Worm (Caenorhabditis elegans): ENCODE results near the gene gyg-1.

Gene gyg-1

DNA sequence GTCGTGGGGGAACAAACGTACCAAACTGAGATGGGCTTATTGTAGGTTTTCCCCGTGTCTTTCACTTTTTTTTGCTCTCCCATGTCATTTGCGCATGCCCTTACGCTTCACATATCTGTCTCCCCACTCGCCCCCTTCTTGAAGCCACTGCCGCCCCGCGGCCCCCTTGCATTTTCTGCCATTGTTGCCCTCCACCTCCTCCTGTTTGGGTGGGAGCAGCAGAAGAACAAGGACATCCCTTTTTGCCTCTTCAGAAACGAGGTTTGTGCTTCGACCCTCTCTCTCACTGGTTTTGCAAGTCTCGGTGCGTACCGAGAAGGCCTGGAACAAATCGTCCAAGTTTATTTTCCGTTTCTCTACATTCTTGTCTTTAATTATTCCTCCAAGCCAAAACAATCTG is 16.7 kb downstream of the gyg-1 start:
- no peak for TF ChIP-seq unc-120 (tag; optimal IDR thresholded peaks at IDR 0.05; ENCODE audit: poor library complexity, severe bottlenecking)
- no peak for TF ChIP-seq nhr-237 (tag; optimal IDR thresholded peaks at IDR 0.05)
- TF ChIP-seq flh-1 (GFP tag; optimal IDR thresholded peaks at IDR 0.05), result no peak
- no peak for TF ChIP-seq blmp-1 (tag; optimal IDR thresholded peaks at IDR 0.05)
- TF ChIP-seq nhr-12 (tag; optimal IDR thresholded peaks at IDR 0.05), result no peak
- TF ChIP-seq unc-39 (tag; optimal IDR thresholded peaks at IDR 0.05), result no peak
- TF ChIP-seq hlh-1 (tag; optimal IDR thresholded peaks at IDR 0.05), result no peak
- no peak for TF ChIP-seq elt-3 (tag; optimal IDR thresholded peaks at IDR 0.05)
- TF ChIP-seq drap-1 (GFP tag; optimal IDR thresholded peaks at IDR 0.05), result no peak
- no peak for TF ChIP-seq unc-62 (GFP tag; optimal IDR thresholded peaks at IDR 0.05)
- no peak for TF ChIP-seq mab-5 (tag; optimal IDR thresholded peaks at IDR 0.05)
- TF ChIP-seq sptf-1 (tag; optimal IDR thresholded peaks at IDR 0.05), result no peak
- no peak for TF ChIP-seq nhr-2 (tag; optimal IDR thresholded peaks at IDR 0.05)
- no peak for TF ChIP-seq ham-2 (GFP tag; optimal IDR thresholded peaks at IDR 0.05)
- no peak for TF ChIP-seq nhr-28 (tag; optimal IDR thresholded peaks at IDR 0.05)
- no peak for TF ChIP-seq sem-2 (GFP tag; optimal IDR thresholded peaks at IDR 0.05)
- no peak for TF ChIP-seq M03D4.4 (tag; optimal IDR thresholded peaks at IDR 0.05)

DNA sequence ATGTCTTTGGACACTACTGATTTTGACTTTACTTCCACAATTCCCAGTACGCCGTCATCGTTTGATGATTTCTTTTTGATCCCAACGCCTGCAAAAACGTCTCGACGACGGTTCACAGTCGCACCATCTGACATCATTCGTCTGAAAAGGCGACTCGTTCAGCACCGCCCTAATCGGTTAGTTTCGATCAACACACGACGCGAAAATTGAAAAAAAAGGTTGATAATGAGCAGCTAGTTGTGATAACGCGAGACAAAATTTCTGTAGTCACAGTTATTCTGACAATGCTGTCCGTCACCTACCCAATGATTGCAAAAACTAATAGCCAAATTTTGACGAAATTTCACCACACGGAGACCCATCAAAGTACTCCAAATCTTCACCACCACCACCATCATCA is 18.5 kb downstream of the gyg-1 start:
- TF ChIP-seq nhr-28 (tag; optimal IDR thresholded peaks at IDR 0.05) (no peak), ceh-39 (tag; optimal IDR thresholded peaks at IDR 0.05) (no peak), pha-4 (tag; optimal IDR thresholded peaks at IDR 0.05) (no peak), lin-32 (GFP tag; optimal IDR thresholded peaks at IDR 0.05) (no peak)

DNA sequence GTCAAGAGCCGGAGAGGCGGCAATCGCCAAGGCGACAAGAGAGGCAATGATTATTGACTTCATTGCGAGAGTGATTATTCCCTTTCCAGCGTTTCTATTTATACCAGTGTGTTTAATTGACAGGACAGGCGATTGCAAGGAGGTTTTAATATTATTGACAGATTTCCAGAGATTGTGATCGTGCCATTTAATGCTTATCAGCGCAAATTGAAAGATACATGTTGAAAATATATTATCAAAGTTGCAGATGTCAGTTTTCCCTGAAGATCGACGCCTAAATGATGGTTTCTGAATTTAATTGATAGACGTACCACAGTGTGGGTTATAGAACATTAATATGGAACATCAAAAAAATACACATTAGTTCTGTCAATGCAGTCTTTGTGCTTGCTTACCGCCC is 26.5 kb downstream of the gyg-1 start, which contains the start of gene vit-4:
TSS of gene vit-4 (minus strand) at position 63 of the 400 bp plus-strand sequence.
- TF ChIP-seq ceh-83 (GFP tag; optimal IDR thresholded peaks at IDR 0.05) (no peak), snpc-4 (tag; optimal IDR thresholded peaks at IDR 0.05) (no peak)

DNA sequence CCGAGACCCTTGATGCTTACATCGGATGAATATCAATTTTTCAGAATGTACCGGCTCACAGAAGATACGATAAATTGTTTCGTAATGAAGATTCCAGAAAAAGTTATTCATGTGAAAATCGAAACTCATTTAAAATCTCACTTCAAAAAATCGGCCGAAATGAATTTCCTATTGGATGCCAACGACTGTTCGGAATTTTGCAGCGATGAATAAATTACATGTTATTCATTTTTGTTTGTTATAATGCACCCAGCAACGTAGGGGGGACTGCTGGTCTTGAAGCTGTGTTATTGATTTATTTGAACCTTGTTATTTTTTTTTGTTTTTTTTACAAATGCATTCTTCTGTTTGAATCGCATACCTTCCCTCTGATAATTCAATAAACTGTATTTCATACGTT is 29.4 kb downstream of the gyg-1 start:
- TF ChIP-seq nhr-237 (tag; optimal IDR thresholded peaks at IDR 0.05) (no peak), snpc-4 (tag; optimal IDR thresholded peaks at IDR 0.05) (no peak), mab-5 (tag; optimal IDR thresholded peaks at IDR 0.05) (no peak), ztf-11 (tag; optimal IDR thresholded peaks at IDR 0.05) (no peak), mls-2 (tag; optimal IDR thresholded peaks at IDR 0.05) (no peak), unc-39 (tag; optimal IDR thresholded peaks at IDR 0.05) (no peak), lsy-2 (tag; optimal IDR thresholded peaks at IDR 0.05) (no peak), zip-8 (tag; optimal IDR thresholded peaks at IDR 0.05) (no peak)

DNA sequence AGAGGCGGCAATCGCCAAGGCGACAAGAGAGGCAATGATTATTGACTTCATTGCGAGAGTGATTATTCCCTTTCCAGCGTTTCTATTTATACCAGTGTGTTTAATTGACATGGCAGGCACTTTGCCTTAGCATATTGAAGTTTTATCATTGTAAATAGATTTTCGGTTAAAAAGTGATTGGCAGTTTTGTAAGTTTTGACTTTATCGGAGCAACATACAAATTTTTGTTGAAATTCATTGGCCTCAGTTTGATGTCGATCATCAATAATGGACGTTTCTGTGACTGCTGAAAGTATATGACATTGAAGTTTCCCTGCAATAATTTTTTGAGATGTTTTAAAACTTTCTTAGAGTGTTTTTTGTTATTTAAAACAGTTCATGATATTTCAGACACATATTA is 35.1 kb downstream of the gyg-1 start, which contains the start of gene vit-3:
TSS of gene vit-3 (minus strand) at position 60 of the 400 bp plus-strand sequence.
- TF ChIP-seq drap-1 (GFP tag; optimal IDR thresholded peaks at IDR 0.05), result no peak

DNA sequence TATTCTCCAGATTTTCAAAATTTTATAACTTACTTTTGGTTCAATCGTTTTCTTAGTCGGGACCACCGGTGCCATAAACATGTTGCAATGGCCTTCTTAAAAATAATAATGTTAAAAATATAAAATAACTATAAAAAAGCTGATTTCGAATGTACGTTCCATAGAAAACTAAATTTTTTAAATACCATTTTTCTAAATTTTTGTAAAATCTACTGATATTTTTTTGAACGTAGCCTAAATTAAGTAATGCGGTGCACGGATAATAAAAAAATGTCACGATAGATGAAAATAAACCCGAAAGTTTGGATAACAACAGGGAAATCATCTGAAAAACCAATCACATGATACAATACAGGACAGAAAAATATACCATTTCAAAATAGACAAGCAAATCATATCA is 36.0 kb downstream of the gyg-1 start, which contains the start of gene T27A10.5:
TSS of gene T27A10.5 (minus strand) at position 101 of the 400 bp plus-strand sequence.
- no peak for TF ChIP-seq drap-1 (GFP tag; optimal IDR thresholded peaks at IDR 0.05)

DNA sequence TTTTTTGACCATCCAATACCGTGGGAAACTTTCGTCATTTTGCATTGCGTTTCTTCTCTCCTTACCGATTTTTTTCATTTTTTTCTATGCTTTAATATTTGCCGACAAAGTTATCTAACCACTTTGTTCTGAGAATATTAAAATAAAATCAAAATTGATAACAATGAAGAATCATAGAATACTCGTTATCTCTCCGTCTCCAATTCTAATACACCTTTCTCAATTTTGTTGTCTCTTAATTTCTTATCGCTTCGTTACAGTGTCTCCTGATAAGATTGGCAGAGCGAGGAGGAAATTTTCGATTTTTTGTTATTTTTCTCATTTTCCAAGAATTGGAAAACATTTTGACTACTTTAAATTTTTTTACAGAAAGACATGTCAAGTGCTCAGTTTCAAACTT is 38.8 kb downstream of the gyg-1 start, which contains the start of gene ckc-1:
TSS of gene ckc-1 (plus strand) at position 368 of the 400 bp plus-strand sequence.
- no peak for TF ChIP-seq ceh-83 (GFP tag; optimal IDR thresholded peaks at IDR 0.05)
- no peak for TF ChIP-seq nhr-28 (tag; optimal IDR thresholded peaks at IDR 0.05)
- TF ChIP-seq blmp-1 (tag; optimal IDR thresholded peaks at IDR 0.05), result no peak
- TF ChIP-seq unc-39 (tag; optimal IDR thresholded peaks at IDR 0.05), result no peak
- TF ChIP-seq ceh-43 (GFP tag; optimal IDR thresholded peaks at IDR 0.05), result no peak
- no peak for TF ChIP-seq hlh-1 (tag; optimal IDR thresholded peaks at IDR 0.05)
- TF ChIP-seq sptf-1 (tag; optimal IDR thresholded peaks at IDR 0.05), result no peak
- TF ChIP-seq cnd-1 (tag; optimal IDR thresholded peaks at IDR 0.05), result no peak
- no peak for TF ChIP-seq drap-1 (GFP tag; optimal IDR thresholded peaks at IDR 0.05)
- no peak for TF ChIP-seq pha-4 (tag; optimal IDR thresholded peaks at IDR 0.05)
- TF ChIP-seq lin-32 (GFP tag; optimal IDR thresholded peaks at IDR 0.05), result no peak
- TF ChIP-seq sem-2 (GFP tag; optimal IDR thresholded peaks at IDR 0.05), result no peak
- TF ChIP-seq zip-8 (tag; optimal IDR thresholded peaks at IDR 0.05), result no peak
- TF ChIP-seq nhr-12 (tag; optimal IDR thresholded peaks at IDR 0.05), result no peak
- TF ChIP-seq nhr-237 (tag; optimal IDR thresholded peaks at IDR 0.05), result no peak
